Fruit fly (Drosophila melanogaster) whole organism, embryonic: ENCODE results near the gene Sptz.

Source experiments
- B-H2 ChIP-seq: fragments of 200-800 bp; sonication (Bioruptor generic); optimal IDR thresholded peaks from 2 replicates; lab custom pipeline; 2018; ENCODE audit warnings: missing biosample characterization, mild to moderate bottlenecking, missing genetic modification characterization
- CG10431 ChIP-seq: fragments of 200-800 bp; sonication (Bioruptor generic); optimal IDR thresholded peaks from 3 replicates; lab custom pipeline; 2018; ENCODE audit warnings: missing biosample characterization, mild to moderate bottlenecking, missing genetic modification characterization
- CG11085 ChIP-seq: fragments of 200-800 bp; sonication (Bioruptor generic); IDR thresholded peaks from 2 replicates; pipeline ENCODE4 v1.3.6; 2022; ENCODE audit warnings: missing biosample characterization, missing genetic modification characterization
- CG12744 ChIP-seq: fragments of 200-800 bp; sonication (Bioruptor generic); optimal IDR thresholded peaks from 2 replicates; lab custom pipeline; 2016; ENCODE audit warnings: missing biosample characterization, missing genetic modification characterization
- CG12942 ChIP-seq: fragments of 200-800 bp; sonication (Bioruptor generic); optimal IDR thresholded peaks from 3 replicates; lab custom pipeline; 2016; ENCODE audit warnings: missing biosample characterization, missing genetic modification characterization
- CG13624 ChIP-seq: fragments of 200-800 bp; sonication (Bioruptor generic); optimal IDR thresholded peaks from 2 replicates; lab custom pipeline; 2016; ENCODE audit warnings: missing biosample characterization, missing genetic modification characterization
- CG14860 ChIP-seq: fragments of 200-800 bp; sonication (Bioruptor generic); IDR thresholded peaks from 3 replicates; pipeline ENCODE4 v1.3.6; 2022; ENCODE audit warnings: missing biosample characterization, missing genetic modification characterization; ENCODE audit not compliant: partially characterized antibody
- CG1529 ChIP-seq: fragments of 200-800 bp; sonication (Bioruptor generic); optimal IDR thresholded peaks from 3 replicates; lab custom pipeline; 2018; ENCODE audit warnings: missing biosample characterization, missing genetic modification characterization
- CG15514 ChIP-seq: fragments of 200-800 bp; sonication (Bioruptor generic); optimal IDR thresholded peaks from 3 replicates; lab custom pipeline; 2017; ENCODE audit warnings: missing biosample characterization, missing genetic modification characterization, mild to moderate bottlenecking, moderate library complexity, missing genetic modification reagents
- CG1647 ChIP-seq: fragments of 200-800 bp; sonication (Bioruptor generic); optimal IDR thresholded peaks from 3 replicates; lab custom pipeline; 2016; ENCODE audit warnings: missing biosample characterization, missing genetic modification characterization
- CG17186 ChIP-seq: fragments of 200-800 bp; sonication (Bioruptor generic); optimal IDR thresholded peaks from 3 replicates; lab custom pipeline; 2017; ENCODE audit warnings: missing biosample characterization, missing genetic modification reagents, missing genetic modification characterization
- CG17802 ChIP-seq: fragments of 200-800 bp; sonication (Bioruptor generic); optimal IDR thresholded peaks from 2 replicates; lab custom pipeline; 2018; ENCODE audit warnings: missing biosample characterization, mild to moderate bottlenecking, missing genetic modification characterization, moderate library complexity
- CG2120 ChIP-seq: fragments of 200-800 bp; sonication (Bioruptor generic); optimal IDR thresholded peaks from 3 replicates; lab custom pipeline; 2016; ENCODE audit warnings: missing biosample characterization, missing genetic modification characterization
- CG3163 ChIP-seq: fragments of 200-800 bp; sonication (Bioruptor generic); optimal IDR thresholded peaks from 3 replicates; lab custom pipeline; 2016; ENCODE audit warnings: missing biosample characterization, missing genetic modification characterization
- CG34224 ChIP-seq: fragments of 200-800 bp; sonication (Bioruptor generic); IDR thresholded peaks from 3 replicates; pipeline ENCODE4 v1.3.6; 2022; ENCODE audit warnings: missing biosample characterization, missing genetic modification characterization; ENCODE audit not compliant: partially characterized antibody
- CG34376 ChIP-seq: fragments of 200-800 bp; sonication (Bioruptor generic); optimal IDR thresholded peaks from 2 replicates; lab custom pipeline; 2018; ENCODE audit warnings: missing biosample characterization, mild to moderate bottlenecking, missing genetic modification characterization
- CG6254 ChIP-seq: fragments of 200-800 bp; sonication (Bioruptor generic); optimal IDR thresholded peaks from 3 replicates; lab custom pipeline; 2017; ENCODE audit warnings: mild to moderate bottlenecking, missing biosample characterization, missing genetic modification reagents, missing genetic modification characterization
- CG7745 ChIP-seq: fragments of 200-800 bp; sonication (Bioruptor generic); optimal IDR thresholded peaks from 2 replicates; lab custom pipeline; 2018; ENCODE audit warnings: missing biosample characterization, mild to moderate bottlenecking, missing genetic modification characterization, moderate library complexity
- CG9215 ChIP-seq: fragments of 200-800 bp; sonication (Bioruptor generic); IDR thresholded peaks from 2 replicates; pipeline ENCODE4 v1.3.6; 2022; ENCODE audit warnings: missing biosample characterization, missing genetic modification characterization
- CG9727 ChIP-seq: fragments of 200-800 bp; sonication (Bioruptor generic); optimal IDR thresholded peaks from 3 replicates; lab custom pipeline; 2017; ENCODE audit warnings: missing biosample characterization, mild to moderate bottlenecking, missing genetic modification characterization
- CoRest ChIP-seq: fragments of 200-800 bp; sonication (Bioruptor generic); optimal IDR thresholded peaks from 3 replicates; lab custom pipeline; 2018; ENCODE audit warnings: missing biosample characterization, mild to moderate bottlenecking, missing genetic modification characterization, moderate library complexity
- E2f2 ChIP-seq: fragments of 200-800 bp; sonication (Bioruptor generic); IDR thresholded peaks from 2 replicates; pipeline ENCODE4 v1.3.6; 2022; ENCODE audit warnings: missing biosample characterization, missing genetic modification characterization
- Elba2 ChIP-seq: fragments of 200-800 bp; sonication (Bioruptor generic); optimal IDR thresholded peaks from 3 replicates; lab custom pipeline; 2016; ENCODE audit warnings: missing biosample characterization, missing genetic modification characterization
- Fer2 ChIP-seq: fragments of 200-800 bp; sonication (Bioruptor generic); optimal IDR thresholded peaks from 2 replicates; lab custom pipeline; 2018; ENCODE audit warnings: missing biosample characterization, mild to moderate bottlenecking, missing genetic modification characterization, moderate library complexity
- H15 ChIP-seq: fragments of 200-800 bp; sonication (Bioruptor generic); IDR thresholded peaks from 3 replicates; pipeline ENCODE4 v1.3.6; 2022; ENCODE audit warnings: missing biosample characterization, missing genetic modification characterization
- Med ChIP-seq: fragments of 200-800 bp; sonication (Bioruptor generic); peaks from one replicate; lab custom pipeline; 2016; ENCODE audit warnings: missing biosample characterization, missing genetic modification characterization, mild to moderate bottlenecking, inconsistent platforms, moderate library complexity
- Neu2 ChIP-seq: fragments of 200-800 bp; sonication (Bioruptor generic); optimal IDR thresholded peaks from 3 replicates; lab custom pipeline; 2016; ENCODE audit warnings: missing biosample characterization, missing genetic modification characterization, borderline replicate concordance
- Optix ChIP-seq: fragments of 200-800 bp; sonication (Bioruptor generic); IDR thresholded peaks from 3 replicates; pipeline ENCODE4 v1.3.6; 2022; ENCODE audit warnings: missing biosample characterization, missing genetic modification characterization
- Rfx ChIP-seq: fragments of 200-800 bp; sonication (Bioruptor generic); IDR thresholded peaks from 2 replicates; pipeline ENCODE4 v1.3.6; 2022; ENCODE audit warnings: missing biosample characterization, missing genetic modification characterization
- Rx ChIP-seq: fragments of 200-800 bp; sonication (Bioruptor generic); IDR thresholded peaks from 2 replicates; pipeline ENCODE4 v1.3.6; 2022; ENCODE audit warnings: missing biosample characterization, missing genetic modification characterization
- corto ChIP-seq: fragments of 200-800 bp; sonication (Bioruptor generic); optimal IDR thresholded peaks from 2 replicates; lab custom pipeline; 2016; ENCODE audit warnings: missing biosample characterization, mild to moderate bottlenecking, missing genetic modification characterization, moderate library complexity
- dati ChIP-seq: fragments of 200-800 bp; sonication (Bioruptor generic); IDR thresholded peaks from 2 replicates; pipeline ENCODE4 v1.3.6; 2022; ENCODE audit warnings: missing biosample characterization, missing genetic modification characterization
- dmrt11E ChIP-seq: fragments of 200-800 bp; sonication (Bioruptor generic); optimal IDR thresholded peaks from 3 replicates; lab custom pipeline; 2018; ENCODE audit warnings: missing biosample characterization, mild to moderate bottlenecking, missing genetic modification characterization, moderate library complexity
- dysf ChIP-seq: fragments of 200-800 bp; sonication (Bioruptor generic); IDR thresholded peaks from 3 replicates; pipeline ENCODE4 v1.3.6; 2022; ENCODE audit warnings: missing biosample characterization, missing genetic modification characterization
- gfzf ChIP-seq: fragments of 200-800 bp; sonication (Bioruptor generic); optimal IDR thresholded peaks from 2 replicates; lab custom pipeline; 2016; ENCODE audit warnings: missing biosample characterization, mild to moderate bottlenecking, missing genetic modification characterization, moderate library complexity
- hb ChIP-seq: fragments of 200-800 bp; sonication (Bioruptor generic); IDR thresholded peaks from 3 replicates; pipeline ENCODE4 v1.3.6; 2022; ENCODE audit warnings: missing biosample characterization, missing genetic modification characterization; ENCODE audit not compliant: partially characterized antibody
- insv ChIP-seq, 2 experiments: fragments of 200-800 bp; sonication (Bioruptor generic); optimal IDR thresholded peaks; 3 replicates each; lab custom pipeline; 2016 to 2018; ENCODE audit warnings: missing biosample characterization in 2 of 2, missing genetic modification characterization in 2 of 2
- luna ChIP-seq: fragments of 200-800 bp; sonication (Bioruptor generic); optimal IDR thresholded peaks from 2 replicates; lab custom pipeline; 2016; ENCODE audit warnings: missing biosample characterization, missing genetic modification characterization
- p53 ChIP-seq: fragments of 200-800 bp; sonication (Bioruptor generic); optimal IDR thresholded peaks from 2 replicates; lab custom pipeline; 2016; ENCODE audit warnings: missing biosample characterization, missing genetic modification characterization
- pzg ChIP-seq: fragments of 200-800 bp; sonication (Bioruptor generic); optimal IDR thresholded peaks from 3 replicates; lab custom pipeline; 2018; ENCODE audit warnings: missing biosample characterization, mild to moderate bottlenecking, missing genetic modification characterization, moderate library complexity
- run ChIP-seq: fragments of 200-800 bp; sonication (Bioruptor generic); optimal IDR thresholded peaks from 3 replicates; lab custom pipeline; 2018; ENCODE audit warnings: missing biosample characterization, mild to moderate bottlenecking, missing genetic modification characterization
- sqz ChIP-seq: fragments of 200-800 bp; sonication (Bioruptor generic); optimal IDR thresholded peaks from 3 replicates; lab custom pipeline; 2018; ENCODE audit warnings: missing biosample characterization, mild to moderate bottlenecking, missing genetic modification characterization
- tll ChIP-seq, 2 experiments: fragments of 200-800 bp in 1 of 2; fragments of >200 bp in 1 of 2; sonication (Bioruptor generic) in 1 of 2; optimal IDR thresholded peaks; 2 replicates each; lab custom pipeline; 2017 to 2019; ENCODE audit warnings: missing biosample characterization in 2 of 2, missing genetic modification characterization in 2 of 2, mild to moderate bottlenecking in 1 of 2, moderate library complexity in 1 of 2
- trem ChIP-seq: fragments of 200-800 bp; optimal IDR thresholded peaks from 3 replicates; lab custom pipeline; 2019; ENCODE audit warnings: missing biosample characterization, mild to moderate bottlenecking, missing genetic modification characterization, moderate library complexity
- twi ChIP-seq: fragments of 200-800 bp; optimal IDR thresholded peaks from 2 replicates; lab custom pipeline; 2019; ENCODE audit warnings: missing biosample characterization, mild to moderate bottlenecking, missing genetic modification characterization, moderate library complexity
- wek ChIP-seq: fragments of 200-800 bp; sonication (Bioruptor generic); optimal IDR thresholded peaks from 3 replicates; lab custom pipeline; 2018; ENCODE audit warnings: missing biosample characterization, mild to moderate bottlenecking, missing genetic modification characterization, moderate library complexity

Sptz gene

DNA sequence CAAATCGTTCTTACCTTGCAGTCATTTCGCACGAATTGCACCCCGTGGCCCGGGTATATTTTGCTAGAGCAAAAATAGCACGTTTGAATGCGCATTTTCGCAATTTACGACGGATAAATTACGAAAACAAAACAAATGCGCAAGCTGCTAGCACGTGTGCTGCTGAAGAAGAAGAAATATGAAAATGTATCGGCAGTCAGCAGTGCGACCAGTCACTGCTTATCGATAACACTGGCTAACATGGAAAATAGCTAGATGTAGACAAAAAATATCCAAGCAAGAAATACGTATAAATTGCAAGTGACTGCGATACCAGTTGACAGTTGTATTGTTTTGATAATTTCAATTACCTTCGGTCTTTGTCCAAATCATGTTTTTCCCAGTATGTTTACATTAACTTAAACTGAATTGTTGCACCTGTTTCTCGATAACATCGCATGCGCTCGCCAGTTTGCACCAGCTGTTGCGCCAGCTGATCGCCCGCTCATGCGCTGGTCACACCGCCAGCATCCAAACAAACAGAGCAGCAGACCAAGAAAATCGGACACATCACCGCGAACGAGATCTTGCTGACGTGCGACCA, 9.6 kb downstream of the Sptz start, which contains the start of the genes RpL24-like and CG5276 (continued):
- peak; percentile 80 for TF ChIP-seq trem
- TF ChIP-seq Neu2 (GFP tag; lab: Kevin White, UChicago) = peak; percentile 25
- TF ChIP-seq insv (GFP tag; optimal IDR thresholded peaks at IDR 0.05; lab: Kevin White, UChicago) = peak in 1 of 2 experiments; percentile 18
- TF ChIP-seq Elba2 (GFP tag; lab: Kevin White, UChicago) = peak; percentile 54
- peak; percentile 14 for TF ChIP-seq CoRest
- peak; percentile 55 for TF ChIP-seq E2f2 (GFP tag; lab: Robert Waterston, UW)
- TF ChIP-seq tll (GFP tag; optimal IDR thresholded peaks at IDR 0.05; lab: Kevin White, UChicago) = peak; percentile 19 to 36
- no peak for TF ChIP-seq CG9215 (GFP tag; lab: Robert Waterston, UW)
- TF ChIP-seq CG14860 = peak; percentile 52; the same call in 1 of the 3 replicates
- peak; percentile 84 for TF ChIP-seq CG17802 (tag; lab: Kevin White, UChicago)
- TF ChIP-seq pzg (GFP tag; lab: Kevin White, UChicago) = peak; percentile 90
- TF ChIP-seq twi = peak; percentile 60
- peak; percentile 61 for TF ChIP-seq CG13624 (GFP tag; lab: Kevin White, UChicago)

DNA sequence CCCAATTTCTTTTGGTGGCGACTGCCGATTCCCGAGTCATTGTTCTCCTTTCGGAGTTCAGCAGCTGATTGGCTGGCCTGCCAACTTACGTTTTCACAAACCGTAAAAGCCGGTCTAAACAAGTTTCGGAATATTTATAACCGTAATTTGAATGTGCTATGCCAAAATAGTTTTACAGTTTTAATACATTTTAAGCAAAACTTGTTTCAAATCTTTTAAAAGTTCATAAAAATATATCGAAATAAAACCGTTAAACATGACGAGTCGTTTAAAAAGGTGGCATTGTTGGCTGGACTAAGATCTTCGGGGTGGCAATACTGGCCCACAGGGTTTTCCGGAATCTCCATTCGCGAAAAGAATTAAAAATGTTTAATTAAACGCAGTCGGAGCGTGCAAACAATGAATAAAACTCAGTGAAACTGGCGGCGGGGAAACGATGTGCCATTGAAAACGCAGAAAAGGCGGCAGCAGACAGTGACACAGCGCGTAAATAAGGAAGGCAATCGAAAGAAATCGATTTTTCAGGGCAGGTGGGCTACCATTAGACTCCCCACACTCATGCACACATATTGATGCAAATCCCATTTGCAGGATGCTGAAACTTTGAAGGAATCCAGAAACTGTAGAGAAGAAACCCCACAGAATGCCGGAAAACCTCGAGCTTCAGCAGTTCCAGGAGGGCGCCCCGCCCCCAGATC, 13.8 kb downstream of the Sptz start, which contains the start of the genes Exd2 and CG5281:
Gene Exd2, minus strand, starts transcription at position 167 of the 698 bp plus-strand sequence.
Gene CG5281, plus strand, starts transcription at position 314 of the 698 bp plus-strand sequence.
- TF ChIP-seq Fer2 (peak; percentile 22), Elba2 (GFP tag; lab: Kevin White, UChicago) (peak; percentile 20), hb (GFP tag; lab: Robert Waterston, UW) (no peak), dysf (GFP tag; lab: Robert Waterston, UW) (peak; percentile 38; the same call in 1 of the 3 replicates), CG2120 (GFP tag; lab: Kevin White, UChicago) (peak; percentile 70), CG12744 (GFP tag; lab: Kevin White, UChicago) (peak; percentile 20), CG17186 (GFP tag; lab: Kevin White, UChicago) (no peak), CG7745 (tag; lab: Kevin White, UChicago) (no peak), gfzf (peak; percentile 26), sqz (no peak), Rx (no peak), CG34376 (GFP tag; lab: Kevin White, UChicago) (peak; percentile 24), pzg (GFP tag; lab: Kevin White, UChicago) (peak; percentile 61), Rfx (GFP tag; lab: Robert Waterston, UW) (peak; percentile 43; the same call in 1 of the 2 replicates), CG6254 (GFP tag; lab: Kevin White, UChicago) (peak; percentile 4), corto (GFP tag; lab: Kevin White, UChicago) (no peak), luna (GFP tag; lab: Kevin White, UChicago) (no peak), Optix (GFP tag; lab: Robert Waterston, UW) (no peak), B-H2 (GFP tag; lab: Kevin White, UChicago) (peak; percentile 44), CG10431 (GFP tag; lab: Kevin White, UChicago) (peak; percentile 12), CG9727 (peak; percentile 49), H15 (GFP tag; lab: Robert Waterston, UW) (no peak), dati (no peak), wek (peak; percentile 13), CG12942 (peak; percentile 20), dmrt11E (tag; lab: Kevin White, UChicago) (peak; percentile 59), CG1647 (peak; percentile 46), Med (GFP tag; lab: Kevin White, UChicago) (peak; percentile 93), run (no peak), CG11085 (GFP tag; lab: Robert Waterston, UW) (no peak), CG1529 (peak; percentile 22), CG15514 (peak; percentile 74), CG34224 (GFP tag; lab: Robert Waterston, UW) (peak; percentile 55; the same call in 1 of the 3 replicates), p53 (peak; percentile 26), CG3163 (GFP tag; lab: Kevin White, UChicago) (peak; percentile 25)
